Fruit fly (Drosophila melanogaster) whole organism, embryonic: ENCODE data around the gene CG43198.

Experiments used
- Aef1 ChIP-seq: fragments of 200-800 bp; sonication (Bioruptor generic); IDR thresholded peaks from 3 replicates; pipeline ENCODE4 v1.3.6; 2022; ENCODE audit warnings: missing biosample characterization, missing genetic modification characterization
- Atf6 ChIP-seq: fragments of 200-800 bp; sonication (Bioruptor generic); IDR thresholded peaks from 2 replicates; pipeline ENCODE4 v1.3.6; 2022; ENCODE audit warnings: missing biosample characterization, missing genetic modification characterization
- CG10209 ChIP-seq: fragments of 200-800 bp; sonication (Bioruptor generic); optimal IDR thresholded peaks from 3 replicates; lab custom pipeline; 2017; ENCODE audit warnings: missing biosample characterization, mild to moderate bottlenecking, missing genetic modification characterization, missing genetic modification reagents
- CG10267 ChIP-seq: fragments of 200-800 bp; sonication (Bioruptor generic); optimal IDR thresholded peaks from 2 replicates; lab custom pipeline; 2018; ENCODE audit warnings: missing biosample characterization, mild to moderate bottlenecking, missing genetic modification characterization, moderate library complexity
- CG10431 ChIP-seq: fragments of 200-800 bp; sonication (Bioruptor generic); optimal IDR thresholded peaks from 3 replicates; lab custom pipeline; 2018; ENCODE audit warnings: missing biosample characterization, mild to moderate bottlenecking, missing genetic modification characterization
- CG10543 ChIP-seq: fragments of 200-800 bp; sonication (Bioruptor generic); optimal IDR thresholded peaks from 3 replicates; lab custom pipeline; 2017; ENCODE audit warnings: missing biosample characterization, mild to moderate bottlenecking, missing genetic modification characterization, moderate library complexity
- CG12219 ChIP-seq: fragments of 200-800 bp; sonication (Bioruptor generic); optimal IDR thresholded peaks from 3 replicates; lab custom pipeline; 2018; ENCODE audit warnings: missing biosample characterization, mild to moderate bottlenecking, missing genetic modification characterization
- CG13624 ChIP-seq: fragments of 200-800 bp; sonication (Bioruptor generic); optimal IDR thresholded peaks from 2 replicates; lab custom pipeline; 2016; ENCODE audit warnings: missing biosample characterization, missing genetic modification characterization
- CG14050 ChIP-seq: fragments of 200-800 bp; sonication (Bioruptor generic); IDR thresholded peaks from 3 replicates; pipeline ENCODE4 v1.3.6; 2022; ENCODE audit warnings: missing biosample characterization, missing genetic modification characterization
- CG14710 ChIP-seq: fragments of 200-800 bp; sonication (Bioruptor generic); optimal IDR thresholded peaks from 3 replicates; lab custom pipeline; 2019; ENCODE audit warnings: missing biosample characterization, mild to moderate bottlenecking, missing genetic modification characterization, moderate library complexity
- CG15479 ChIP-seq: fragments of 200-800 bp; sonication (Bioruptor generic); optimal IDR thresholded peaks from 3 replicates; lab custom pipeline; 2019; ENCODE audit warnings: missing biosample characterization, mild to moderate bottlenecking, missing genetic modification characterization, moderate library complexity
- CG1603 ChIP-seq: fragments of 200-800 bp; sonication (Bioruptor generic); optimal IDR thresholded peaks from 2 replicates; lab custom pipeline; 2019; ENCODE audit warnings: missing biosample characterization, mild to moderate bottlenecking, missing genetic modification characterization, moderate library complexity
- CG1832 ChIP-seq: fragments of 200-800 bp; sonication (Bioruptor generic); optimal IDR thresholded peaks from 2 replicates; lab custom pipeline; 2017; ENCODE audit warnings: missing biosample characterization, mild to moderate bottlenecking, missing genetic modification characterization, inconsistent platforms
- CG2129 ChIP-seq: fragments of 200-800 bp; sonication (Bioruptor generic); IDR thresholded peaks from 2 replicates; pipeline ENCODE4 v1.3.6; 2022; ENCODE audit warnings: missing biosample characterization, missing genetic modification characterization; ENCODE audit not compliant: partially characterized antibody
- CG2712 ChIP-seq: fragments of 200-800 bp; optimal IDR thresholded peaks from 3 replicates; lab custom pipeline; 2019; ENCODE audit warnings: missing biosample characterization, mild to moderate bottlenecking, missing genetic modification characterization, moderate library complexity
- CG30403 ChIP-seq: fragments of 200-800 bp; sonication (Bioruptor generic); optimal IDR thresholded peaks from 3 replicates; lab custom pipeline; 2016; ENCODE audit warnings: missing biosample characterization, missing genetic modification characterization
- CG31365 ChIP-seq: fragments of 200-800 bp; sonication (Bioruptor generic); optimal IDR thresholded peaks from 2 replicates; lab custom pipeline; 2018; ENCODE audit warnings: missing biosample characterization, mild to moderate bottlenecking, missing genetic modification characterization
- CG3163 ChIP-seq: fragments of 200-800 bp; sonication (Bioruptor generic); optimal IDR thresholded peaks from 3 replicates; lab custom pipeline; 2016; ENCODE audit warnings: missing biosample characterization, missing genetic modification characterization
- CG32772 ChIP-seq: fragments of 200-800 bp; sonication (Bioruptor generic); IDR thresholded peaks from 2 replicates; pipeline ENCODE4 v1.3.6; 2022; ENCODE audit warnings: missing biosample characterization, missing genetic modification characterization
- CG3726 ChIP-seq: fragments of 200-800 bp; sonication (Bioruptor generic); IDR thresholded peaks from 3 replicates; pipeline ENCODE4, ENCODE4 v1.3.6; 2022; ENCODE audit warnings: missing biosample characterization, missing genetic modification characterization
- CG42726 ChIP-seq: fragments of 200-800 bp; sonication (Bioruptor generic); IDR thresholded peaks from 2 replicates; pipeline ENCODE4 v1.3.6; 2022; ENCODE audit warnings: missing biosample characterization, missing genetic modification characterization; ENCODE audit not compliant: partially characterized antibody
- CG4360 ChIP-seq: fragments of 200-800 bp; sonication (Bioruptor generic); IDR thresholded peaks from 2 replicates; pipeline ENCODE4 v1.3.6; 2022; ENCODE audit warnings: missing biosample characterization, missing genetic modification characterization
- CG7839 ChIP-seq: fragments of 200-800 bp; sonication (Bioruptor generic); optimal IDR thresholded peaks from 3 replicates; lab custom pipeline; 2018; ENCODE audit warnings: missing biosample characterization, mild to moderate bottlenecking, missing genetic modification characterization, moderate library complexity
- CG8478 ChIP-seq: fragments of >200 bp; optimal IDR thresholded peaks from 2 replicates; lab custom pipeline; 2018
- Deaf1 ChIP-seq: fragments of 200-800 bp; optimal IDR thresholded peaks from 3 replicates; lab custom pipeline; 2019; ENCODE audit warnings: missing biosample characterization, mild to moderate bottlenecking, missing genetic modification characterization, moderate library complexity
- Dek ChIP-seq: fragments of 200-800 bp; sonication (Bioruptor generic); optimal IDR thresholded peaks from 3 replicates; lab custom pipeline; 2019; ENCODE audit warnings: missing biosample characterization, mild to moderate bottlenecking, missing genetic modification characterization, moderate library complexity
- Hey ChIP-seq: fragments of 200-800 bp; sonication (Bioruptor generic); optimal IDR thresholded peaks from 3 replicates; lab custom pipeline; 2018; ENCODE audit warnings: missing biosample characterization, mild to moderate bottlenecking, missing genetic modification characterization
- MBD-R2 ChIP-seq: fragments of 200-800 bp; sonication (Bioruptor generic); IDR thresholded peaks from 2 replicates; pipeline ENCODE4 v1.3.6; 2022; ENCODE audit warnings: missing biosample characterization, missing genetic modification characterization
- Nf-YC ChIP-seq: fragments of 200-800 bp; optimal IDR thresholded peaks from 3 replicates; lab custom pipeline; 2019; ENCODE audit warnings: missing biosample characterization, mild to moderate bottlenecking, missing genetic modification characterization, moderate library complexity
- Pdp1 ChIP-seq, 2 experiments: fragments of 200-800 bp; sonication (Bioruptor generic); optimal IDR thresholded peaks; 3 replicates each; lab custom pipeline; 2016; ENCODE audit warnings: missing biosample characterization in 2 of 2, missing genetic modification characterization in 2 of 2, mild to moderate bottlenecking in 1 of 2, moderate library complexity in 1 of 2
- Ptx1 ChIP-seq: fragments of 200-800 bp; sonication (Bioruptor generic); IDR thresholded peaks from 2 replicates; pipeline ENCODE4 v1.3.6; 2022; ENCODE audit warnings: missing biosample characterization, missing genetic modification characterization
- dmrt11E ChIP-seq: fragments of 200-800 bp; sonication (Bioruptor generic); optimal IDR thresholded peaks from 3 replicates; lab custom pipeline; 2018; ENCODE audit warnings: missing biosample characterization, mild to moderate bottlenecking, missing genetic modification characterization, moderate library complexity
- ems ChIP-seq: fragments of 200-800 bp; sonication (Bioruptor generic); optimal IDR thresholded peaks from 3 replicates; lab custom pipeline; 2016; ENCODE audit warnings: missing biosample characterization, missing genetic modification characterization
- fd96Cb ChIP-seq: fragments of 200-800 bp; sonication (Bioruptor generic); optimal IDR thresholded peaks from 2 replicates; lab custom pipeline; 2018; ENCODE audit warnings: missing biosample characterization, mild to moderate bottlenecking, missing genetic modification characterization, moderate library complexity
- fu2 ChIP-seq: fragments of 200-800 bp; sonication (Bioruptor generic); optimal IDR thresholded peaks from 2 replicates; lab custom pipeline; 2016; ENCODE audit warnings: missing biosample characterization, missing genetic modification characterization
- grn ChIP-seq: fragments of 200-800 bp; sonication (Bioruptor generic); optimal IDR thresholded peaks from 3 replicates; lab custom pipeline; 2017; ENCODE audit warnings: missing biosample characterization, missing genetic modification characterization
- ind ChIP-seq: fragments of 200-800 bp; sonication (Bioruptor generic); optimal IDR thresholded peaks from 3 replicates; lab custom pipeline; 2016; ENCODE audit warnings: missing biosample characterization, missing genetic modification characterization
- kay ChIP-seq: fragments of 200-800 bp; sonication (Bioruptor generic); optimal IDR thresholded peaks from 2 replicates; lab custom pipeline; 2016; ENCODE audit warnings: missing biosample characterization, missing genetic modification characterization
- onecut ChIP-seq: fragments of 200-800 bp; sonication (Bioruptor generic); IDR thresholded peaks from 2 replicates; pipeline ENCODE4 v1.3.6; 2022; ENCODE audit warnings: missing biosample characterization, missing genetic modification characterization
- prd ChIP-seq, 3 experiments: fragments of >200 bp in 2 of 3; fragments of 200-800 bp in 1 of 3; sonication (Bioruptor generic) in 1 of 3; optimal IDR thresholded peaks in 2 of 3; IDR thresholded peaks in 1 of 3; 2 replicates in 2 of 3; 3 replicates in 1 of 3; pipeline versions ENCODE4 v1.3.6 to Lab custom; 2017 to 2022; ENCODE audit warnings: missing biosample characterization in 1 of 3, missing genetic modification characterization in 1 of 3
- ro ChIP-seq: fragments of 200-800 bp; sonication (Bioruptor generic); IDR thresholded peaks from 2 replicates; pipeline ENCODE4 v1.3.6; 2022; ENCODE audit warnings: missing biosample characterization, missing genetic modification characterization
- slou ChIP-seq: fragments of 200-800 bp; sonication (Bioruptor generic); optimal IDR thresholded peaks from 3 replicates; lab custom pipeline; 2016; ENCODE audit warnings: missing biosample characterization, missing genetic modification characterization
- so ChIP-seq: fragments of 200-800 bp; sonication (Bioruptor generic); IDR thresholded peaks from 3 replicates; pipeline ENCODE4 v1.3.6; 2022; ENCODE audit warnings: missing biosample characterization, missing genetic modification characterization
- sob ChIP-seq: fragments of 200-800 bp; sonication (Bioruptor generic); IDR thresholded peaks from 2 replicates; pipeline ENCODE4 v1.3.6; 2022; ENCODE audit warnings: missing biosample characterization, missing genetic modification characterization
- tin ChIP-seq: fragments of 200-800 bp; sonication (Bioruptor generic); optimal IDR thresholded peaks from 3 replicates; lab custom pipeline; 2016; ENCODE audit warnings: missing biosample characterization, missing genetic modification characterization
- tio ChIP-seq: fragments of 200-800 bp; sonication (Bioruptor generic); optimal IDR thresholded peaks from 2 replicates; lab custom pipeline; 2017; ENCODE audit warnings: missing biosample characterization, missing genetic modification characterization, inconsistent platforms
- tna ChIP-seq: fragments of 200-800 bp; sonication (Bioruptor generic); IDR thresholded peaks from 2 replicates; pipeline ENCODE4 v1.3.6; 2022; ENCODE audit warnings: missing biosample characterization, missing genetic modification characterization; ENCODE audit not compliant: partially characterized antibody
- toy ChIP-seq: fragments of 200-800 bp; sonication (Bioruptor generic); IDR thresholded peaks from 2 replicates; pipeline ENCODE4 v1.3.6; 2022; ENCODE audit warnings: missing biosample characterization, missing genetic modification characterization
- trh ChIP-seq: fragments of 200-800 bp; sonication (Bioruptor generic); optimal IDR thresholded peaks from 2 replicates; lab custom pipeline; 2016; ENCODE audit warnings: missing biosample characterization, missing genetic modification characterization
- vnd ChIP-seq: fragments of 200-800 bp; sonication (Bioruptor generic); IDR thresholded peaks from 3 replicates; pipeline ENCODE4 v1.3.6; 2022; ENCODE audit warnings: missing biosample characterization, missing genetic modification characterization; ENCODE audit not compliant: partially characterized antibody
- zfh1 ChIP-seq: fragments of 200-800 bp; sonication (Bioruptor generic); IDR thresholded peaks from 3 replicates; pipeline ENCODE4 v1.3.6; 2022; ENCODE audit warnings: missing biosample characterization, missing genetic modification characterization

The CG43198 gene

DNA sequence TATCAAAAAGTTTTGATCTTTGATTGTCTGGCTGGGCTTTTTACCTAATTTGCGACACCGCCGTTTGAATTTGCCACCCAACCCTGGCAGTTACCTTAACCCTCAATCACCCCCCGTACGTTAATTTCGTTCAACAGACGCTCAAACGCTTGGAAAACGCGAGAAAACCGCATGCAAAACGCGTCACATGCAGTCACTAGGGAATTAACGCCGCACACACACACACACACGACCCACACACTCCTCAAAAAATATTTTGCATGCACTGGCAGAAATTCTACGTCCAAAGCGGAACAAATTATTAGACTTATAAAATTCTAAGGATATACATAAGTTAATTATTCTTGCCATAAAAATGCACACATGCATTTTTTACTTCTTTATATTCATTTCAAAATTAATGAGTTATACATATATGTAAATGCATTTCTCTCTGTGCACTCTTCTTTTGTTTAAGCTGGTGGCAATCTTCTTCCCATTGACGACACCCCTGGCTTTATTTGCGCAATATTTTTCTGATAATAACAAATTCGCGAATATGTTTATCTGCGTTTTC, 22.1 kb upstream of the CG43198 start (continued):
- TF ChIP-seq vnd (no peak), slou (no peak), Pdp1 (GFP tag; optimal IDR thresholded peaks at IDR 0.05; lab: Kevin White, UChicago) (no peak), CG3163 (GFP tag; lab: Kevin White, UChicago) (no peak), CG32772 (GFP tag; lab: Robert Waterston, UW) (no peak), so (GFP tag; lab: Robert Waterston, UW) (no peak), ems (GFP tag; lab: Kevin White, UChicago) (no peak), dmrt11E (tag; lab: Kevin White, UChicago) (peak; percentile 12), grn (GFP tag; lab: Kevin White, UChicago) (no peak), onecut (GFP tag; lab: Robert Waterston, UW) (no peak), CG1603 (tag; lab: Kevin White, UChicago) (peak; percentile 5), CG14050 (GFP tag; lab: Robert Waterston, UW) (no peak), Deaf1 (tag; lab: Kevin White, UChicago) (no peak), trh (GFP tag; lab: Kevin White, UChicago) (no peak), CG10431 (GFP tag; lab: Kevin White, UChicago) (no peak), Nf-YC (no peak), kay (GFP tag; lab: Kevin White, UChicago) (no peak), tin (GFP tag; lab: Kevin White, UChicago) (no peak), CG10209 (GFP tag; lab: Kevin White, UChicago) (no peak), CG42726 (GFP tag; lab: Robert Waterston, UW) (no peak), Dek (tag; lab: Kevin White, UChicago) (no peak), CG12219 (GFP tag; lab: Kevin White, UChicago) (no peak), CG30403 (GFP tag; lab: Kevin White, UChicago) (peak; percentile 16), Hey (tag; lab: Kevin White, UChicago) (peak; percentile 21), Atf6 (no peak), CG14710 (tag; lab: Kevin White, UChicago) (peak; percentile 10), ro (GFP tag; lab: Robert Waterston, UW) (no peak), CG10543 (no peak), prd (optimal IDR thresholded peaks at IDR 0.05; lab: Kevin White, UChicago) (no peak), prd (GFP tag; IDR thresholded peaks at IDR 0.05; lab: Robert Waterston, UW) (peak; percentile 55; the same call in 2 of the 3 replicates), CG15479 (GFP tag; lab: Kevin White, UChicago) (no peak), Ptx1 (no peak), CG1832 (GFP tag; lab: Kevin White, UChicago) (no peak), fd96Cb (tag; lab: Kevin White, UChicago) (no peak), toy (GFP tag; lab: Robert Waterston, UW) (no peak), CG7839 (tag; lab: Kevin White, UChicago) (peak; percentile 31), sob (GFP tag; lab: Robert Waterston, UW) (no peak), MBD-R2 (GFP tag; lab: Robert Waterston, UW) (no peak), CG31365 (tag; lab: Kevin White, UChicago) (no peak), ind (GFP tag; lab: Kevin White, UChicago) (no peak), CG10267 (tag; lab: Kevin White, UChicago) (no peak), tio (GFP tag; lab: Kevin White, UChicago) (no peak), CG13624 (GFP tag; lab: Kevin White, UChicago) (no peak), zfh1 (GFP tag; lab: Robert Waterston, UW) (peak; percentile 26; the same call in 1 of the 3 replicates), CG3726 (GFP tag; lab: Robert Waterston, UW) (no peak), Aef1 (GFP tag; lab: Robert Waterston, UW) (no peak), tna (GFP tag; lab: Robert Waterston, UW) (no peak), CG2712 (peak; percentile 27), fu2 (GFP tag; lab: Kevin White, UChicago) (no peak), CG4360 (GFP tag; lab: Robert Waterston, UW) (no peak), CG2129 (GFP tag; lab: Robert Waterston, UW) (no peak), CG8478 (no peak)
